Worm (Caenorhabditis elegans): ENCODE results near the gene sru-28.
A peak's percentile ranks its signal among the peaks of the same experiment; 100 is the strongest.

Gene sru-28

ce11 chrV:1474486-1475125 lies 31.5 kb upstream of the sru-28 start, which contains the start of the genes F53E2.2 and unc-60:
Gene F53E2.2 (plus strand): TSS chrV:1475086.
Gene unc-60 (plus strand): TSS chrV:1475086.
- TF ChIP-seq ceh-14 (tag; optimal IDR thresholded peaks at IDR 0.05) (peak; percentile 36), mec-3 (tag; optimal IDR thresholded peaks at IDR 0.05; ENCODE audit: borderline replicate concordance) (no peak), madf-2 (tag; optimal IDR thresholded peaks at IDR 0.05) (no peak), ceh-24 (tag; optimal IDR thresholded peaks at IDR 0.05) (no peak), ceh-22 (tag; optimal IDR thresholded peaks at IDR 0.05) (peak; percentile 5), unc-55 (GFP tag; optimal IDR thresholded peaks at IDR 0.05) (peak; percentile 90), pha-4 (tag; optimal IDR thresholded peaks at IDR 0.05) (no peak), ceh-30 (tag; optimal IDR thresholded peaks at IDR 0.05) (no peak), T23F11.4 (GFP tag; optimal IDR thresholded peaks at IDR 0.05) (no peak), pqm-1 (tag; optimal IDR thresholded peaks at IDR 0.05) (peak; percentile 20), unc-42 (tag; optimal IDR thresholded peaks at IDR 0.05) (peak; percentile 69), tbx-7 (tag; optimal IDR thresholded peaks at IDR 0.05) (no peak), dmd-4 (tag; optimal IDR thresholded peaks at IDR 0.05; ENCODE audit: borderline replicate concordance) (no peak), ceh-31 (tag; optimal IDR thresholded peaks at IDR 0.05) (peak; percentile 78), nhr-232 (tag; optimal IDR thresholded peaks at IDR 0.05) (no peak), nfya-1 (tag; optimal IDR thresholded peaks at IDR 0.05) (peak; percentile 85), ztf-16 (tag; optimal IDR thresholded peaks at IDR 0.05) (peak; percentile 28), Y22D7AL.16 (tag; optimal IDR thresholded peaks at IDR 0.05) (no peak), fkh-6 (tag; optimal IDR thresholded peaks at IDR 0.05) (peak; percentile 60), ceh-45 (GFP tag; IDR thresholded peaks at IDR 0.05) (no peak), K02D7.2 (tag; optimal IDR thresholded peaks at IDR 0.05) (no peak), eyg-1 (tag; optimal IDR thresholded peaks at IDR 0.05) (no peak), rnt-1 (tag; optimal IDR thresholded peaks at IDR 0.05) (peak; percentile 59), tbx-2 (tag; optimal IDR thresholded peaks at IDR 0.05) (peak; percentile 83), hlh-30 (tag; optimal IDR thresholded peaks at IDR 0.05; ENCODE audit: insufficient read depth) (peak; percentile 72), pag-3 (tag; optimal IDR thresholded peaks at IDR 0.05; ENCODE audit: borderline replicate concordance) (no peak), ceh-9 (tag; optimal IDR thresholded peaks at IDR 0.05) (no peak), ets-4 (tag; optimal IDR thresholded peaks at IDR 0.05) (peak; percentile 39), F13H6.1 (tag; optimal IDR thresholded peaks at IDR 0.05) (peak; percentile 72), C08G9.2 (tag; optimal IDR thresholded peaks at IDR 0.05) (peak; percentile 75), fax-1 (tag; optimal IDR thresholded peaks at IDR 0.05) (peak; percentile 10), gmeb-2 (tag; optimal IDR thresholded peaks at IDR 0.05) (no peak), nhr-11 (tag; optimal IDR thresholded peaks at IDR 0.05) (no peak), npax-4 (tag; optimal IDR thresholded peaks at IDR 0.05) (no peak), dve-1 (tag; optimal IDR thresholded peaks at IDR 0.05) (peak; percentile 12), ceh-34 (tag; optimal IDR thresholded peaks at IDR 0.05) (peak; percentile 89), hlh-15 (tag; optimal IDR thresholded peaks at IDR 0.05) (no peak), pat-9 (tag; optimal IDR thresholded peaks at IDR 0.05) (no peak), hlh-13 (GFP tag; optimal IDR thresholded peaks at IDR 0.05) (no peak), lim-6 (tag; optimal IDR thresholded peaks at IDR 0.05) (no peak), hlh-8 (tag; optimal IDR thresholded peaks at IDR 0.05) (peak; percentile 16), hlh-6 (tag; optimal IDR thresholded peaks at IDR 0.05) (peak; percentile 2), ceh-6 (GFP tag; optimal IDR thresholded peaks at IDR 0.05) (no peak), zip-5 (tag; optimal IDR thresholded peaks at IDR 0.05) (no peak), lin-11 (tag; optimal IDR thresholded peaks at IDR 0.05) (peak; percentile 16), syd-9 (tag; optimal IDR thresholded peaks at IDR 0.05) (peak; percentile 64), ceh-19 (GFP tag; optimal IDR thresholded peaks at IDR 0.05) (no peak), che-1 (tag; optimal IDR thresholded peaks at IDR 0.05) (no peak), unc-86 (tag; optimal IDR thresholded peaks at IDR 0.05) (no peak), ttx-3 (tag; optimal IDR thresholded peaks at IDR 0.05) (no peak), pros-1 (tag; optimal IDR thresholded peaks at IDR 0.05) (peak; percentile 24), pax-1 (tag; optimal IDR thresholded peaks at IDR 0.05) (no peak), C38D4.7 (GFP tag; optimal IDR thresholded peaks at IDR 0.05) (no peak)
